Worm (Caenorhabditis elegans) whole organism, late embryonic: Measurements from ENCODE around the gene dct-15.
"Not testable (repeated sequence)": the region's sequence is repeated elsewhere in the genome, so short reads cannot be mapped to it uniquely, and the experiment has no call there.

Source experiments
- K02D7.2 ChIP-seq: sonication (generic microtip); optimal IDR thresholded peaks from 2 replicates; lab custom pipeline; 2017; ENCODE audit warnings: mild to moderate bottlenecking, missing genetic modification characterization, missing compliant biosample characterization
- K09A11.1 ChIP-seq: sonication (generic microtip); optimal IDR thresholded peaks from 2 replicates; lab custom pipeline; 2017; ENCODE audit warnings: antibody characterized with exemption, mild to moderate bottlenecking, missing genetic modification characterization, missing compliant biosample characterization; ENCODE audit not compliant: insufficient read depth
- Y22D7AL.16 ChIP-seq: sonication (generic microtip); optimal IDR thresholded peaks from 2 replicates; lab custom pipeline; 2016; ENCODE audit warnings: missing genetic modification characterization, missing compliant biosample characterization
- ceh-14 ChIP-seq: sonication (generic microtip); optimal IDR thresholded peaks from 2 replicates; lab custom pipeline; 2016; ENCODE audit warnings: missing genotype, missing genetic modification characterization, missing compliant biosample characterization
- ceh-22 ChIP-seq: sonication (generic microtip); optimal IDR thresholded peaks from 2 replicates; lab custom pipeline; 2017; ENCODE audit warnings: missing biosample characterization, missing genetic modification characterization
- ceh-31 ChIP-seq: sonication (generic microtip); optimal IDR thresholded peaks from 2 replicates; lab custom pipeline; 2016; ENCODE audit warnings: missing genetic modification characterization, missing compliant biosample characterization
- ceh-34 ChIP-seq: sonication (generic microtip); optimal IDR thresholded peaks from 2 replicates; lab custom pipeline; 2016; ENCODE audit warnings: mild to moderate bottlenecking, missing genetic modification characterization, missing compliant biosample characterization
- ceh-48 ChIP-seq: sonication (generic microtip); optimal IDR thresholded peaks from 2 replicates; lab custom pipeline; 2016; ENCODE audit warnings: missing genetic modification characterization, inconsistent platforms, missing compliant biosample characterization
- ceh-9 ChIP-seq: sonication (generic microtip); optimal IDR thresholded peaks from 2 replicates; lab custom pipeline; 2016; ENCODE audit warnings: mild to moderate bottlenecking, missing genetic modification characterization, inconsistent platforms, missing compliant biosample characterization
- dmd-4 ChIP-seq: sonication (generic microtip); optimal IDR thresholded peaks from 2 replicates; lab custom pipeline; 2016; ENCODE audit warnings: borderline replicate concordance, missing genetic modification characterization, missing compliant biosample characterization
- dve-1 ChIP-seq: sonication (generic microtip); optimal IDR thresholded peaks from 2 replicates; lab custom pipeline; 2017; ENCODE audit warnings: antibody characterized with exemption, mild to moderate bottlenecking, missing genetic modification characterization, missing compliant biosample characterization
- elt-2 ChIP-seq: sonication (generic microtip); optimal IDR thresholded peaks from 2 replicates; lab custom pipeline; 2016; ENCODE audit warnings: missing genetic modification reagents, missing genetic modification characterization, missing compliant biosample characterization
- ets-4 ChIP-seq: sonication (generic microtip); optimal IDR thresholded peaks from 2 replicates; lab custom pipeline; 2016; ENCODE audit warnings: missing genetic modification characterization, missing compliant biosample characterization
- fax-1 ChIP-seq: sonication (generic microtip); optimal IDR thresholded peaks from 2 replicates; lab custom pipeline; 2016; ENCODE audit warnings: missing genotype, missing genetic modification characterization, missing compliant biosample characterization
- fkh-10 ChIP-seq: fragments of 150-350 bp; optimal IDR thresholded peaks from 2 replicates; lab custom pipeline; 2014; ENCODE audit warnings: missing biosample characterization, missing genetic modification reagents, missing genetic modification characterization
- fkh-6 ChIP-seq: sonication (generic microtip); optimal IDR thresholded peaks from 2 replicates; lab custom pipeline; 2016; ENCODE audit warnings: missing genetic modification characterization, missing compliant biosample characterization
- gmeb-2 ChIP-seq: sonication (generic microtip); optimal IDR thresholded peaks from 2 replicates; lab custom pipeline; 2016; ENCODE audit warnings: missing genetic modification characterization, inconsistent platforms, missing compliant biosample characterization
- hlh-15 ChIP-seq: sonication (generic microtip); optimal IDR thresholded peaks from 2 replicates; lab custom pipeline; 2016; ENCODE audit warnings: missing genetic modification characterization, missing compliant biosample characterization
- hlh-30 ChIP-seq: sonication (generic microtip); optimal IDR thresholded peaks from 2 replicates; lab custom pipeline; 2017; ENCODE audit warnings: antibody characterized with exemption, missing genetic modification characterization, missing compliant biosample characterization; ENCODE audit not compliant: insufficient read depth
- lim-6 ChIP-seq: sonication (generic microtip); optimal IDR thresholded peaks from 2 replicates; lab custom pipeline; 2016; ENCODE audit warnings: missing genetic modification characterization, missing compliant biosample characterization
- lin-11 ChIP-seq: fragments of 200-800 bp; sonication (Bioruptor generic); optimal IDR thresholded peaks from 2 replicates; lab custom pipeline; 2018; ENCODE audit warnings: mild to moderate bottlenecking, missing genetic modification characterization, missing compliant biosample characterization
- nhr-11 ChIP-seq: fragments of 150-350 bp; optimal IDR thresholded peaks from 2 replicates; lab custom pipeline; 2014; ENCODE audit warnings: missing biosample characterization, missing genetic modification characterization
- nhr-232 ChIP-seq: sonication (generic microtip); optimal IDR thresholded peaks from 2 replicates; lab custom pipeline; 2016; ENCODE audit warnings: missing genetic modification characterization, missing compliant biosample characterization
- npax-4 ChIP-seq: sonication (generic microtip); optimal IDR thresholded peaks from 2 replicates; lab custom pipeline; 2016; ENCODE audit warnings: missing genetic modification characterization, missing compliant biosample characterization
- odd-2 ChIP-seq: sonication (generic microtip); optimal IDR thresholded peaks from 2 replicates; lab custom pipeline; 2017; ENCODE audit warnings: antibody characterized with exemption, mild to moderate bottlenecking, missing genetic modification characterization, missing compliant biosample characterization
- pax-1 ChIP-seq: fragments of 150-350 bp; optimal IDR thresholded peaks from 2 replicates; lab custom pipeline; 2014; ENCODE audit warnings: missing biosample characterization, missing genetic modification characterization
- pha-2 ChIP-seq: sonication (generic microtip); optimal IDR thresholded peaks from 2 replicates; lab custom pipeline; 2017; ENCODE audit warnings: mild to moderate bottlenecking, missing genetic modification characterization, missing compliant biosample characterization
- pha-4 ChIP-seq: fragments of 150-350 bp; optimal IDR thresholded peaks from 2 replicates; lab custom pipeline; 2018; ENCODE audit warnings: missing biosample characterization, missing genetic modification reagents, missing genetic modification characterization
- pros-1 ChIP-seq: fragments of 150-350 bp; optimal IDR thresholded peaks from 2 replicates; lab custom pipeline; 2014; ENCODE audit warnings: missing biosample characterization, missing genetic modification reagents, missing genetic modification characterization
- sox-4 ChIP-seq: sonication (generic microtip); optimal IDR thresholded peaks from 2 replicates; lab custom pipeline; 2017; ENCODE audit warnings: mild to moderate bottlenecking, missing genetic modification characterization, inconsistent platforms, missing compliant biosample characterization
- unc-42 ChIP-seq: sonication (generic microtip); optimal IDR thresholded peaks from 2 replicates; lab custom pipeline; 2016; ENCODE audit warnings: missing genotype, missing genetic modification characterization, missing compliant biosample characterization
- zip-5 ChIP-seq: sonication (generic microtip); optimal IDR thresholded peaks from 2 replicates; lab custom pipeline; 2016; ENCODE audit warnings: missing genetic modification characterization, missing compliant biosample characterization

The dct-15 gene

DNA sequence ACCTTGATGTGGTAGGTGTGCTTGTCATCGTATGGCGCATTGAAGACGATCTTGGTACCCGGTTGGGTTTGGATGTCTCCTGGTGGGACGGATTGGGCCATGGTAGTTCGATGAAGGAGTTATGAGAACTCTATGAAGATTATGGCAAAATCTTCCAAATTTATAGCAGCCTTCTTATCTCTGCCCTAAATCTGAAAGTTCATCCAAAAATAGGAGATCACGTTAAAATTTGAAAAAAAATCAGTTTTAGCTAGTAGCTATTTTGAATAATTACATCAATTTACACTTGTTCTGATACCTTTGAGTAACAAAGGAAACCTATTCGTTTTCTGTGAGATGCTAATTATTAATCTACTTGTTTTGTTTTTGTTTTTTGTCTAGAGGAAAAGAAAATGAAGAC is 43.5 kb downstream of the dct-15 start, which contains the start of gene msp-79:
Gene msp-79 (minus strand): TSS at position 101 of the 400 bp plus-strand sequence.
- not testable (repeated sequence) for TF ChIP-seq lin-11 (tag; lab: Kevin White, UChicago); dmd-4; ceh-48 (tag; lab: Kevin White, UChicago)

- no peak for TF ChIP-seq K09A11.1 (tag; lab: Kevin White, UChicago)
- TF ChIP-seq ceh-22 = no peak
- TF ChIP-seq pros-1 (tag; lab: Kevin White, UChicago) = no peak
- no peak for TF ChIP-seq npax-4 (tag; lab: Kevin White, UChicago)
- TF ChIP-seq ceh-9 = no peak
These were observed 44.3 kb downstream of the dct-15 start, which contains the start of gene ssp-36 for ce11 chrIV:9766250-9766649. ssp-36 (minus strand) TSS chrIV:9766350.

DNA sequence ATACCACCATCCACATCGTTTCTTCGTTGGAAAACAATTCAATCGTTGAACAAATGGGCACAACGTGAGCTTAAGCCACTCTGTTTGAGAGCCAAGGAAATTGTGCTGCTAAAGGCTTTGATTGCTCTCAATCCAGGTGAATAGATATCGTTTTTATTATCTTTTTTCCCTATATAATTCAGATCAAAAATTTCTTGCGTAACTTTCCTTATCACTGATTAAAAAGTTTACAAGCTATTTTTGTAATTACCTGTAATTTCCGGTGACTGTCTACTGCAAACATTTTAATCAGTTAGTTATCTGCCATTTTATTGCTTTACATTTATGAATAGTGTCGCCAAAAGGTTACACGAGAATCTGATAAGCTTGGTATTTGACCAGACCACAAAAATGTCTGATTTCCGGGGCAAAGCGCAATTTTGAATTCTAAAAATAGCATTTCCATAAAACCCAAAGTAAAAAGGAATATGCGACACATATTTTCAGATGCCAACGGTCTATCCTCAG is 47.8 kb downstream of the dct-15 start:
- TF ChIP-seq odd-2 = no peak
- TF ChIP-seq nhr-11 (tag; lab: Kevin White, UChicago) = no peak
- no peak for TF ChIP-seq ceh-22
- no peak for TF ChIP-seq ets-4 (tag; lab: Kevin White, UChicago)
- TF ChIP-seq ceh-34 (tag; lab: Kevin White, UChicago) = no peak
- TF ChIP-seq fkh-10 (GFP tag; lab: Kevin White, UChicago) = no peak
- no peak for TF ChIP-seq sox-4 (tag; lab: Kevin White, UChicago)
- TF ChIP-seq ceh-31 (tag; lab: Kevin White, UChicago) = no peak
- no peak for TF ChIP-seq elt-2 (tag; lab: Kevin White, UChicago)

ce11 chrIV:9761751-9762150 is 48.8 kb downstream of the dct-15 start:
- TF ChIP-seq pha-2 (tag; lab: Kevin White, UChicago) = no peak
- no peak for TF ChIP-seq K09A11.1 (tag; lab: Kevin White, UChicago)
- TF ChIP-seq sox-4 (tag; lab: Kevin White, UChicago) = no peak
- TF ChIP-seq lim-6 (tag; lab: Kevin White, UChicago) = no peak
- TF ChIP-seq pax-1 (tag; lab: Kevin White, UChicago) = no peak
- TF ChIP-seq K02D7.2 (tag; lab: Kevin White, UChicago) = no peak
- no peak for TF ChIP-seq gmeb-2 (tag; lab: Kevin White, UChicago)
- no peak for TF ChIP-seq fax-1
- no peak for TF ChIP-seq zip-5 (tag; lab: Kevin White, UChicago)
- TF ChIP-seq Y22D7AL.16 = no peak
- TF ChIP-seq hlh-15 = no peak
- no peak for TF ChIP-seq hlh-30 (tag; lab: Kevin White, UChicago)
- TF ChIP-seq, all 69 proteins: peak for 0

- TF ChIP-seq K09A11.1 (tag; lab: Kevin White, UChicago) (no peak), dve-1 (tag; lab: Kevin White, UChicago) (no peak), fax-1 (no peak), fkh-10 (GFP tag; lab: Kevin White, UChicago) (no peak), odd-2 (no peak), ceh-14 (tag; lab: Kevin White, UChicago) (no peak)
These were observed 53.1 kb downstream of the dct-15 start, which contains the start of gene nhr-97 for ce11 chrIV:9757425-9757740. nhr-97 (plus strand) TSS chrIV:9757641.

ce11 chrIV:9756647-9757424 is 53.7 kb downstream of the dct-15 start:
- TF ChIP-seq unc-42 (tag; lab: Kevin White, UChicago) = no peak
- no peak for TF ChIP-seq nhr-232
- no peak for TF ChIP-seq pha-4 (tag; lab: Kevin White, UChicago)
- no peak for TF ChIP-seq fkh-6
